Worm (Caenorhabditis elegans): ENCODE measurements around the gene C45G9.15.

C45G9.15 gene

ce11 chrIII:5092345-5092744 is 40.5 kb upstream of the C45G9.15 start:
- TF ChIP-seq saeg-2 (GFP tag; IDR thresholded peaks at IDR 0.05) (no peak), aly-2 (tag; optimal IDR thresholded peaks at IDR 0.05) (no peak), fkh-10 (GFP tag; optimal IDR thresholded peaks at IDR 0.05) (no peak), zfp-3 (GFP tag; conservative IDR thresholded peaks at IDR 0.05) (peak; percentile 66; the same call in 1 of the 2 replicates), nhr-102 (tag; optimal IDR thresholded peaks at IDR 0.05) (no peak), egl-43 (GFP tag; IDR thresholded peaks at IDR 0.05) (no peak), lin-38 (GFP tag; IDR thresholded peaks at IDR 0.05) (no peak), T26A8.4 (GFP tag; IDR thresholded peaks at IDR 0.05) (0 out of 2 replicates have a peak, but pooled peaks have one; percentile 10), F49E8.2 (tag; optimal IDR thresholded peaks at IDR 0.05; ENCODE audit: borderline replicate concordance) (no peak), aha-1 (tag) (peak; percentile 92), mdl-1 (tag; optimal IDR thresholded peaks at IDR 0.05) (no peak)

- TF ChIP-seq ZK337.2 (GFP tag; IDR thresholded peaks at IDR 0.05) (no peak), nhr-102 (tag; optimal IDR thresholded peaks at IDR 0.05) (no peak), duxl-1 (tag; optimal IDR thresholded peaks at IDR 0.05; ENCODE audit: poor library complexity) (no peak), R02D3.7 (tag; optimal IDR thresholded peaks at IDR 0.05) (no peak), Y75B8A.6 (GFP tag; IDR thresholded peaks at IDR 0.05) (no peak), ceh-28 (tag; optimal IDR thresholded peaks at IDR 0.05) (no peak), ama-1 (optimal IDR thresholded peaks at IDR 0.05) (no peak), ceh-82 (tag; optimal IDR thresholded peaks at IDR 0.05) (no peak), nhr-6 (tag; optimal IDR thresholded peaks at IDR 0.05) (no peak), unc-62 (GFP tag; optimal IDR thresholded peaks at IDR 0.05 in 1 of 2) (peak in 1 of 2 experiments; percentile 88), unc-62 (tag; optimal IDR thresholded peaks at IDR 0.05) (no peak), set-16 (GFP tag; IDR thresholded peaks at IDR 0.05) (no peak), mxl-3 (GFP tag; optimal IDR thresholded peaks at IDR 0.05) (no peak), snpc-1.2 (GFP tag; IDR thresholded peaks at IDR 0.05) (no peak), nhr-25 (tag; optimal IDR thresholded peaks at IDR 0.05; ENCODE audit: borderline replicate concordance, insufficient read depth) (no peak), hlh-30 (tag; optimal IDR thresholded peaks at IDR 0.05; ENCODE audit: insufficient read depth) (peak; percentile 20), nhr-41 (GFP tag; IDR thresholded peaks at IDR 0.05) (no peak), lin-1 (GFP tag; IDR thresholded peaks at IDR 0.05) (no peak), dmd-6 (GFP tag; IDR thresholded peaks at IDR 0.05) (0 out of 2 replicates have a peak, but pooled peaks have one; percentile 21), mes-2 (tag; optimal IDR thresholded peaks at IDR 0.05; ENCODE audit: poor library complexity, severe bottlenecking) (no peak), zip-11 (GFP tag; IDR thresholded peaks at IDR 0.05) (no peak), nhr-28 (tag; optimal IDR thresholded peaks at IDR 0.05) (peak; percentile 44), ceh-44 (GFP tag; IDR thresholded peaks at IDR 0.05) (no peak), aha-1 (tag) (no peak), F44E2.7 (GFP tag; IDR thresholded peaks at IDR 0.05) (no peak), pha-4 (GFP tag; IDR thresholded peaks at IDR 0.05) (no peak), pha-4 (tag; optimal IDR thresholded peaks at IDR 0.05) (no peak), jun-1 (tag; optimal IDR thresholded peaks at IDR 0.05) (no peak), tra-1 (GFP tag; IDR thresholded peaks at IDR 0.05) (no peak), mep-1 (tag; optimal IDR thresholded peaks at IDR 0.05) (no peak), lin-39 (tag; optimal IDR thresholded peaks at IDR 0.05) (no peak), nhr-76 (tag; optimal IDR thresholded peaks at IDR 0.05) (no peak), nhr-237 (tag; optimal IDR thresholded peaks at IDR 0.05) (no peak), lim-7 (GFP tag; IDR thresholded peaks at IDR 0.05) (no peak), fos-1 (tag; optimal IDR thresholded peaks at IDR 0.05) (no peak), daf-16 (GFP tag; optimal IDR thresholded peaks at IDR 0.05) (no peak), daf-16 (tag; optimal IDR thresholded peaks at IDR 0.05) (no peak), mdl-1 (tag; optimal IDR thresholded peaks at IDR 0.05) (peak; percentile 6 to 51), zag-1 (tag; optimal IDR thresholded peaks at IDR 0.05) (no peak), ctbp-1 (GFP tag; IDR thresholded peaks at IDR 0.05) (no peak), tag-97 (GFP tag; IDR thresholded peaks at IDR 0.05) (no peak), nhr-48 (tag; optimal IDR thresholded peaks at IDR 0.05) (peak; percentile 36), hlh-11 (tag; optimal IDR thresholded peaks at IDR 0.05) (peak; percentile 27), attf-4 (tag; optimal IDR thresholded peaks at IDR 0.05) (no peak)
Observed at ce11 chrIII:5089489-5089888, 37.6 kb upstream of the C45G9.15 start.
